Worm (Caenorhabditis elegans): ENCODE data around the gene clec-142.

clec-142 gene

DNA sequence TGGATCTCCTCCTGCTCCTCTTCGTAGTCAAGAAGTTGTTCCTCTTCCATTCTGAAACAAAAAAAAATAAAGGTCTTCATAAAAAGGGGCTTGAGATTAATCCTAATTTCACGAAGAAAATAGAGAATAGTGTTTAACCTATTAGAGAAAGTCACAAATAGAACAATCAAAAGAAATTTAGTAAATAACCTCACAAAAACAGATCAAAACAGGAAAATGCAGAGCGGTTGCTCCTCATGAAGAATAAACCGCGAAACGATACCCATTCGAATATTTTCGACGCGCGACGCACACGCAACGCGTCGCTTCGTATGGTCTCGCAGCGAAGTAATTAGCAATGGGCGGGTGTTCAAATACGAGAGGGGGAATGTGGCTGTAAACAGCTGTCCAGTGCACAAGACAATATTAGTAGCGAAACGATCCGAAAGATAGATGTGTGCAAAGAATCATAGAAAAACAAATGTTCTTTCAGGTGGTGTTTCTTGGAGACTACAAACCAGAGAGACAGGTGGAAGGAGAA is 50.4 kb downstream of the clec-142 start, which contains the start of gene hel-1 (continued):
- TF ChIP-seq madf-8 (GFP tag; conservative IDR thresholded peaks at IDR 0.05) (peak; percentile 68), K11D2.4 (GFP tag; IDR thresholded peaks at IDR 0.05) (0 out of 2 replicates have a peak, but pooled peaks have one; percentile 27), ztf-25 (GFP tag; IDR thresholded peaks at IDR 0.05) (no peak), sptf-2 (GFP tag; optimal IDR thresholded peaks at IDR 0.05) (no peak), xnd-1 (tag; optimal IDR thresholded peaks at IDR 0.05) (peak; percentile 61), bed-2 (GFP tag; IDR thresholded peaks at IDR 0.05) (no peak), Y67H2A.10 (GFP tag; conservative IDR thresholded peaks at IDR 0.05) (0 out of 2 replicates have a peak, but pooled peaks have one; percentile 16), nhr-179 (tag; optimal IDR thresholded peaks at IDR 0.05) (no peak), lin-54 (GFP tag; optimal IDR thresholded peaks at IDR 0.05) (peak; percentile 92), snpc-3.4 (tag; optimal IDR thresholded peaks at IDR 0.05) (peak; percentile 27), aptf-2 (GFP tag; conservative IDR thresholded peaks at IDR 0.05) (no peak), lin-26 (GFP tag; IDR thresholded peaks at IDR 0.05) (no peak), B0261.1 (tag; optimal IDR thresholded peaks at IDR 0.05) (no peak), lsl-1 (GFP tag; optimal IDR thresholded peaks at IDR 0.05) (peak; percentile 51), egl-44 (GFP tag; IDR thresholded peaks at IDR 0.05) (no peak), nhr-80 (tag; optimal IDR thresholded peaks at IDR 0.05) (no peak), Y95B8A.8 (GFP tag; IDR thresholded peaks at IDR 0.05) (0 out of 2 replicates have a peak, but pooled peaks have one; percentile 46), rpc-1 (optimal IDR thresholded peaks at IDR 0.05) (no peak), rpc-1 (tag; optimal IDR thresholded peaks at IDR 0.05) (no peak), egl-18 (GFP tag; IDR thresholded peaks at IDR 0.05) (no peak), attf-3 (GFP tag; conservative IDR thresholded peaks at IDR 0.05) (0 out of 2 replicates have a peak, but pooled peaks have one; percentile 24), nhr-120 (GFP tag; IDR thresholded peaks at IDR 0.05) (no peak), sdz-38 (tag; optimal IDR thresholded peaks at IDR 0.05) (no peak), F10E7.11 (tag; optimal IDR thresholded peaks at IDR 0.05) (no peak), let-526 (GFP tag; IDR thresholded peaks at IDR 0.05) (0 out of 2 replicates have a peak, but pooled peaks have one; percentile 46), ztf-6 (GFP tag; IDR thresholded peaks at IDR 0.05) (no peak), ceh-79 (tag; optimal IDR thresholded peaks at IDR 0.05) (no peak), F39B2.1 (GFP tag; IDR thresholded peaks at IDR 0.05) (no peak), chd-7 (tag; optimal IDR thresholded peaks at IDR 0.05) (no peak), T26A5.8 (tag; optimal IDR thresholded peaks at IDR 0.05) (no peak), efl-1 (GFP tag; optimal IDR thresholded peaks at IDR 0.05) (peak; percentile 91), lir-1 (GFP tag; conservative IDR thresholded peaks at IDR 0.05) (0 out of 2 replicates have a peak, but pooled peaks have one; percentile 26), zim-3 (tag; optimal IDR thresholded peaks at IDR 0.05) (no peak), nhr-90 (tag; optimal IDR thresholded peaks at IDR 0.05) (no peak), snpc-1.1 (tag; optimal IDR thresholded peaks at IDR 0.05; ENCODE audit: insufficient read depth) (no peak), Y53G8AR.9 (GFP tag; conservative IDR thresholded peaks at IDR 0.05) (peak; percentile 53; the same call in 1 of the 2 replicates), hsf-1 (GFP tag; IDR thresholded peaks at IDR 0.05) (peak; percentile 57; the same call in 1 of the 2 replicates), F57C9.4 (tag; optimal IDR thresholded peaks at IDR 0.05) (no peak), ztf-26 (tag; optimal IDR thresholded peaks at IDR 0.05) (no peak), snpc-4 (GFP tag; optimal IDR thresholded peaks at IDR 0.05) (no peak), snpc-4 (tag; optimal IDR thresholded peaks at IDR 0.05) (no peak), madf-6 (GFP tag; IDR thresholded peaks at IDR 0.05) (peak; percentile 90), cebp-1 (GFP tag; IDR thresholded peaks at IDR 0.05) (no peak), cebp-1 (tag; optimal IDR thresholded peaks at IDR 0.05) (no peak), ztf-22 (GFP tag; optimal IDR thresholded peaks at IDR 0.05) (no peak), athp-1 (tag; optimal IDR thresholded peaks at IDR 0.05) (no peak), attf-6 (GFP tag; IDR thresholded peaks at IDR 0.05) (0 out of 2 replicates have a peak, but pooled peaks have one; percentile 29), ccch-3 (GFP tag; optimal IDR thresholded peaks at IDR 0.05) (no peak), ztf-28 (GFP tag; IDR thresholded peaks at IDR 0.05) (no peak)

Measured in whole organism, young adult.